Worm (Caenorhabditis elegans) whole organism, late embryonic: ENCODE data around the gene tag-124.
A peak's percentile ranks its signal among the peaks of the same experiment; 100 is the strongest.

ENCODE experiments used
- ama-1 ChIP-seq: fragments of 150-350 bp; optimal IDR thresholded peaks from 2 replicates; lab custom pipeline; 2014
- eyg-1 ChIP-seq: sonication (generic microtip); optimal IDR thresholded peaks from 2 replicates; lab custom pipeline; 2016; ENCODE audit warnings: missing genotype, missing genetic modification characterization, missing compliant biosample characterization
- fkh-10 ChIP-seq: fragments of 150-350 bp; optimal IDR thresholded peaks from 2 replicates; lab custom pipeline; 2014; ENCODE audit warnings: missing biosample characterization, missing genetic modification reagents, missing genetic modification characterization
- lim-6 ChIP-seq: sonication (generic microtip); optimal IDR thresholded peaks from 2 replicates; lab custom pipeline; 2016; ENCODE audit warnings: missing genetic modification characterization, missing compliant biosample characterization
- mec-3 ChIP-seq: sonication (generic microtip); optimal IDR thresholded peaks from 2 replicates; lab custom pipeline; 2016; ENCODE audit warnings: borderline replicate concordance, missing genetic modification characterization, missing compliant biosample characterization
- pha-4 ChIP-seq: fragments of 150-350 bp; optimal IDR thresholded peaks from 2 replicates; lab custom pipeline; 2018; ENCODE audit warnings: missing biosample characterization, missing genetic modification reagents, missing genetic modification characterization
- rnt-1 ChIP-seq: sonication (generic microtip); optimal IDR thresholded peaks from 2 replicates; lab custom pipeline; 2016; ENCODE audit warnings: missing genetic modification characterization, missing compliant biosample characterization
- sox-2 ChIP-seq: fragments of 200-800 bp; sonication (Bioruptor generic); IDR thresholded peaks from 2 replicates; pipeline ENCODE4 v1.3.6; 2022; ENCODE audit warnings: missing genetic modification reagents, missing genetic modification characterization, missing compliant biosample characterization
- unc-42 ChIP-seq: sonication (generic microtip); optimal IDR thresholded peaks from 2 replicates; lab custom pipeline; 2016; ENCODE audit warnings: missing genotype, missing genetic modification characterization, missing compliant biosample characterization
- unc-86 ChIP-seq: sonication (generic microtip); optimal IDR thresholded peaks from 2 replicates; lab custom pipeline; 2016; ENCODE audit warnings: missing genetic modification characterization, missing compliant biosample characterization
- ztf-16 ChIP-seq: sonication (generic microtip); optimal IDR thresholded peaks from 2 replicates; lab custom pipeline; 2017; ENCODE audit warnings: missing genetic modification characterization, missing compliant biosample characterization

DNA sequence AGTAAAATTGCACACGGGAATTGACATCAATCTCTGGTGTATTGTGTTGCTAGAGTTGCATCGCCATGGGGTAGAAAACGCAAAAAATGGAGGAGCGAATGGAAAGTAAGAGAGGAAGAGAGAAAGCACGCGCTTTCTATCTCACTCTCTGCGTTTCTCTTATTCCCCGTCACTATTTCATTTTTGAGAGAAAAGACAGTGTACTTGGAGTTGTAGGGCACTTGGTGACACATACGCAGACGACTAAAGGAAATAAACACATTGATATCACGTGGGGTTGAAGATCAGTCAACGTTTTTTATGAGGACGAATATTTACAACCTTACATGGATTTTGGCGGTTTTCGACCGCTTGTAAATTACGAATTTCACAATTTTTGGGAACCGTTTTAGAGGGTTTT lies 12.3 kb downstream of the tag-124 start:
- no peak for TF ChIP-seq ztf-16 (tag; lab: Kevin White, UChicago)
- TF ChIP-seq lim-6 (tag; lab: Kevin White, UChicago): no peak
- no peak for TF ChIP-seq ama-1 (lab: Kevin White, UChicago)
- TF ChIP-seq rnt-1: peak; percentile 42
- no peak for TF ChIP-seq mec-3 (tag; lab: Kevin White, UChicago)
- peak; percentile 33 for TF ChIP-seq unc-42 (tag; lab: Kevin White, UChicago)
- TF ChIP-seq eyg-1 (tag; lab: Kevin White, UChicago): no peak
- no peak for TF ChIP-seq pha-4 (tag; lab: Kevin White, UChicago)
- no peak for TF ChIP-seq fkh-10 (GFP tag; lab: Kevin White, UChicago)
- TF ChIP-seq sox-2 (GFP tag; lab: Robert Waterston, UW): no peak
- TF ChIP-seq unc-86 (tag; lab: Kevin White, UChicago): no peak
